Worm (Caenorhabditis elegans) whole organism, late embryonic: Measurements from ENCODE around the gene oxi-1.

Experiments used
- C08G9.2 ChIP-seq: sonication (generic microtip); optimal IDR thresholded peaks from 2 replicates; lab custom pipeline; 2016; ENCODE audit warnings: mild to moderate bottlenecking, missing genetic modification characterization, moderate library complexity, missing compliant biosample characterization
- C38D4.7 ChIP-seq: fragments of 200-800 bp; sonication (Bioruptor generic); optimal IDR thresholded peaks from 2 replicates; lab custom pipeline; 2018; ENCODE audit warnings: mild to moderate bottlenecking, missing genetic modification characterization, moderate library complexity, missing compliant biosample characterization
- F13H6.1 ChIP-seq: sonication (generic microtip); optimal IDR thresholded peaks from 2 replicates; lab custom pipeline; 2016; ENCODE audit warnings: missing genetic modification characterization, missing compliant biosample characterization
- Y22D7AL.16 ChIP-seq: sonication (generic microtip); optimal IDR thresholded peaks from 2 replicates; lab custom pipeline; 2016; ENCODE audit warnings: missing genetic modification characterization, missing compliant biosample characterization
- ahr-1 ChIP-seq: sonication (generic microtip); optimal IDR thresholded peaks from 2 replicates; lab custom pipeline; 2016; ENCODE audit warnings: missing genetic modification characterization, missing compliant biosample characterization
- ceh-14 ChIP-seq: sonication (generic microtip); optimal IDR thresholded peaks from 2 replicates; lab custom pipeline; 2016; ENCODE audit warnings: missing genotype, missing genetic modification characterization, missing compliant biosample characterization
- ceh-19 ChIP-seq: fragments of 200-800 bp; sonication (Bioruptor generic); optimal IDR thresholded peaks from 2 replicates; lab custom pipeline; 2018; ENCODE audit warnings: mild to moderate bottlenecking, missing genetic modification characterization, missing compliant biosample characterization
- ceh-24 ChIP-seq: sonication (generic microtip); optimal IDR thresholded peaks from 2 replicates; lab custom pipeline; 2016; ENCODE audit warnings: mild to moderate bottlenecking, missing genetic modification characterization, missing compliant biosample characterization
- ceh-30 ChIP-seq: fragments of 150-350 bp; optimal IDR thresholded peaks from 2 replicates; lab custom pipeline; 2014; ENCODE audit warnings: missing biosample characterization, missing genetic modification characterization
- ceh-31 ChIP-seq: sonication (generic microtip); optimal IDR thresholded peaks from 2 replicates; lab custom pipeline; 2016; ENCODE audit warnings: missing genetic modification characterization, missing compliant biosample characterization
- ceh-34 ChIP-seq: sonication (generic microtip); optimal IDR thresholded peaks from 2 replicates; lab custom pipeline; 2016; ENCODE audit warnings: mild to moderate bottlenecking, missing genetic modification characterization, missing compliant biosample characterization
- ceh-48 ChIP-seq: sonication (generic microtip); optimal IDR thresholded peaks from 2 replicates; lab custom pipeline; 2016; ENCODE audit warnings: missing genetic modification characterization, inconsistent platforms, missing compliant biosample characterization
- dve-1 ChIP-seq: sonication (generic microtip); optimal IDR thresholded peaks from 2 replicates; lab custom pipeline; 2017; ENCODE audit warnings: antibody characterized with exemption, mild to moderate bottlenecking, missing genetic modification characterization, missing compliant biosample characterization
- elt-2 ChIP-seq: sonication (generic microtip); optimal IDR thresholded peaks from 2 replicates; lab custom pipeline; 2016; ENCODE audit warnings: missing genetic modification reagents, missing genetic modification characterization, missing compliant biosample characterization
- ets-4 ChIP-seq: sonication (generic microtip); optimal IDR thresholded peaks from 2 replicates; lab custom pipeline; 2016; ENCODE audit warnings: missing genetic modification characterization, missing compliant biosample characterization
- fax-1 ChIP-seq: sonication (generic microtip); optimal IDR thresholded peaks from 2 replicates; lab custom pipeline; 2016; ENCODE audit warnings: missing genotype, missing genetic modification characterization, missing compliant biosample characterization
- fkh-10 ChIP-seq: fragments of 150-350 bp; optimal IDR thresholded peaks from 2 replicates; lab custom pipeline; 2014; ENCODE audit warnings: missing biosample characterization, missing genetic modification reagents, missing genetic modification characterization
- hlh-6 ChIP-seq: sonication (generic microtip); optimal IDR thresholded peaks from 2 replicates; lab custom pipeline; 2016; ENCODE audit warnings: missing genotype, missing genetic modification characterization, missing compliant biosample characterization
- hlh-8 ChIP-seq: sonication (generic microtip); optimal IDR thresholded peaks from 2 replicates; lab custom pipeline; 2016; ENCODE audit warnings: missing genotype, missing genetic modification characterization, missing compliant biosample characterization
- lin-11 ChIP-seq: fragments of 200-800 bp; sonication (Bioruptor generic); optimal IDR thresholded peaks from 2 replicates; lab custom pipeline; 2018; ENCODE audit warnings: mild to moderate bottlenecking, missing genetic modification characterization, missing compliant biosample characterization
- madf-2 ChIP-seq: sonication (generic microtip); optimal IDR thresholded peaks from 2 replicates; lab custom pipeline; 2017; ENCODE audit warnings: missing genetic modification characterization, missing compliant biosample characterization
- nfya-1 ChIP-seq: sonication (generic microtip); optimal IDR thresholded peaks from 2 replicates; lab custom pipeline; 2017; ENCODE audit warnings: missing genetic modification characterization, mild to moderate bottlenecking, missing compliant biosample characterization, antibody characterized with exemption, moderate library complexity
- nhr-11 ChIP-seq: fragments of 150-350 bp; optimal IDR thresholded peaks from 2 replicates; lab custom pipeline; 2014; ENCODE audit warnings: missing biosample characterization, missing genetic modification characterization
- odd-2 ChIP-seq: sonication (generic microtip); optimal IDR thresholded peaks from 2 replicates; lab custom pipeline; 2017; ENCODE audit warnings: antibody characterized with exemption, mild to moderate bottlenecking, missing genetic modification characterization, missing compliant biosample characterization
- pag-3 ChIP-seq: sonication (generic microtip); optimal IDR thresholded peaks from 2 replicates; lab custom pipeline; 2016; ENCODE audit warnings: missing compliant biosample characterization, missing genetic modification characterization, borderline replicate concordance
- pat-9 ChIP-seq: fragments of 200-800 bp; sonication (Bioruptor generic); optimal IDR thresholded peaks from 2 replicates; lab custom pipeline; 2018; ENCODE audit warnings: mild to moderate bottlenecking, missing genetic modification characterization, moderate library complexity, missing compliant biosample characterization
- pax-1 ChIP-seq: fragments of 150-350 bp; optimal IDR thresholded peaks from 2 replicates; lab custom pipeline; 2014; ENCODE audit warnings: missing biosample characterization, missing genetic modification characterization
- pha-2 ChIP-seq: sonication (generic microtip); optimal IDR thresholded peaks from 2 replicates; lab custom pipeline; 2017; ENCODE audit warnings: mild to moderate bottlenecking, missing genetic modification characterization, missing compliant biosample characterization
- pha-4 ChIP-seq: fragments of 150-350 bp; optimal IDR thresholded peaks from 2 replicates; lab custom pipeline; 2018; ENCODE audit warnings: missing biosample characterization, missing genetic modification reagents, missing genetic modification characterization
- pqm-1 ChIP-seq: sonication (generic microtip); optimal IDR thresholded peaks from 2 replicates; lab custom pipeline; 2016; ENCODE audit warnings: missing genetic modification characterization, missing compliant biosample characterization
- pros-1 ChIP-seq: fragments of 150-350 bp; optimal IDR thresholded peaks from 2 replicates; lab custom pipeline; 2014; ENCODE audit warnings: missing biosample characterization, missing genetic modification reagents, missing genetic modification characterization
- ref-2 ChIP-seq: sonication (generic microtip); optimal IDR thresholded peaks from 2 replicates; lab custom pipeline; 2016; ENCODE audit warnings: missing genetic modification characterization, missing compliant biosample characterization
- sdc-2 ChIP-seq: sonication (generic microtip); optimal IDR thresholded peaks from 2 replicates; lab custom pipeline; 2016; ENCODE audit warnings: missing genotype, missing genetic modification characterization, missing compliant biosample characterization
- sox-2 ChIP-seq: fragments of 200-800 bp; sonication (Bioruptor generic); IDR thresholded peaks from 2 replicates; pipeline ENCODE4 v1.3.6; 2022; ENCODE audit warnings: missing genetic modification reagents, missing genetic modification characterization, missing compliant biosample characterization
- sox-4 ChIP-seq: sonication (generic microtip); optimal IDR thresholded peaks from 2 replicates; lab custom pipeline; 2017; ENCODE audit warnings: mild to moderate bottlenecking, missing genetic modification characterization, inconsistent platforms, missing compliant biosample characterization
- syd-9 ChIP-seq: sonication (generic microtip); optimal IDR thresholded peaks from 2 replicates; lab custom pipeline; 2016; ENCODE audit warnings: mild to moderate bottlenecking, missing genetic modification characterization, moderate library complexity, missing compliant biosample characterization
- tbx-2 ChIP-seq: sonication (generic microtip); optimal IDR thresholded peaks from 2 replicates; lab custom pipeline; 2016; ENCODE audit warnings: missing genetic modification characterization, missing compliant biosample characterization
- unc-3 ChIP-seq, 2 experiments: fragments of 200-800 bp in 1 of 2; sonication (Bioruptor generic) in 1 of 2; sonication (generic microtip) in 1 of 2; conservative IDR thresholded peaks in 1 of 2; optimal IDR thresholded peaks in 1 of 2; 2 replicates each; pipeline versions ENCODE4 v1.3.6 to Lab custom; 2016 to 2022; ENCODE audit warnings: missing compliant biosample characterization in 2 of 2, missing genetic modification characterization in 2 of 2, missing genetic modification reagents in 1 of 2
- unc-42 ChIP-seq: sonication (generic microtip); optimal IDR thresholded peaks from 2 replicates; lab custom pipeline; 2016; ENCODE audit warnings: missing genotype, missing genetic modification characterization, missing compliant biosample characterization
- unc-55 ChIP-seq: sonication (generic microtip); optimal IDR thresholded peaks from 2 replicates; lab custom pipeline; 2017; ENCODE audit warnings: missing biosample characterization, missing genetic modification reagents, missing genetic modification characterization
- unc-86 ChIP-seq: sonication (generic microtip); optimal IDR thresholded peaks from 2 replicates; lab custom pipeline; 2016; ENCODE audit warnings: missing genetic modification characterization, missing compliant biosample characterization
- zip-5 ChIP-seq: sonication (generic microtip); optimal IDR thresholded peaks from 2 replicates; lab custom pipeline; 2016; ENCODE audit warnings: missing genetic modification characterization, missing compliant biosample characterization

The oxi-1 gene

DNA sequence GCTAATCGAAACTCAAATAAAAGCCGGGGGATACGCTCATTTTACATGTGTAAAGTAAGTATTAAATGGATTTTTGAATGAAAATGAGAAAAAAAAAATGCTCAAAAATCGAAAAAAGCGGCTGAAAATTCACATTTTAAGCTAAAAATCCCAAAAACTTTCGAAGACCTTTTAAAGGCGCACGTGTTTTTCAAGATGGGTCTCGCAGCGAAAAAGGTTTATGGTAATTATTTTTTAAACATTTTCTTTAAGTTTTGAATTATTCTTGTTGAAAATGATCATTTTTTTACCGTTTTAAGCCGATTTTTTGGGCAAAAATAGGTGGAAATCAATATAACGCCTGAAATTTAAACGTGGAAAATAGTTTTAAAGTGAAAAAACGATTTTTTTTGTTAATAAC is 12.1 kb downstream of the oxi-1 start:
- TF ChIP-seq Y22D7AL.16 (tag; lab: Kevin White, UChicago) (no peak), unc-86 (no peak), pqm-1 (no peak), odd-2 (tag; lab: Kevin White, UChicago) (no peak), elt-2 (tag; lab: Kevin White, UChicago) (no peak), hlh-6 (tag; lab: Kevin White, UChicago) (no peak), pros-1 (tag; lab: Kevin White, UChicago) (no peak), tbx-2 (tag; lab: Kevin White, UChicago) (no peak), C38D4.7 (GFP tag; lab: Kevin White, UChicago) (no peak), nhr-11 (tag; lab: Kevin White, UChicago) (no peak), nfya-1 (tag; lab: Kevin White, UChicago) (no peak), pag-3 (tag; lab: Kevin White, UChicago) (no peak), F13H6.1 (tag; lab: Kevin White, UChicago) (no peak), ceh-30 (tag; lab: Kevin White, UChicago) (no peak), ceh-24 (tag; lab: Kevin White, UChicago) (no peak)
- TF ChIP-seq, all 69 proteins: peak for 0

DNA sequence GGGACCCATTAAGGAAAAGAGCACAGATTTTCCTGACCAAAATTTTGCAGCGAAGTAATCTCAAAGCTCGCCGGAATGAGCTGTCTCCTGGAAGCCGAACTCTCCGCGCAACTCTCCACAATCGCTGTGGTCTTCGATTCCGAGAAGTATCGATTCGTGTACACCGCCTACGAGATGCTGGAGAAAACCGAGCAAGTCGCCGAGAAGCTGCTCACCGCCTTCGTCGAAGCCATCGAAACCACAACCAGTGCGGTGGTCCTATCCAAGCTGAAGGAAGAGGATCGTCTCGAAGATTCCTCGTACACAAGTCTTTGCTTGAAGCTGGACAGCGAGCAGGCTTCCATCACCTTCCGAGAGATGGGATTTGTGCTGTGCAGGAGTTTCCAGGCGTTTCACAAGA is 12.7 kb downstream of the oxi-1 start:
- TF ChIP-seq sdc-2 (tag; lab: Kevin White, UChicago) = no peak
- TF ChIP-seq pqm-1 = no peak
- no peak for TF ChIP-seq ahr-1 (tag; lab: Kevin White, UChicago)
- no peak for TF ChIP-seq pros-1 (tag; lab: Kevin White, UChicago)
- no peak for TF ChIP-seq ets-4
- no peak for TF ChIP-seq unc-42
- TF ChIP-seq lin-11 (tag; lab: Kevin White, UChicago) = no peak
- TF ChIP-seq hlh-8 (tag; lab: Kevin White, UChicago) = no peak
- TF ChIP-seq pha-2 = no peak
- TF ChIP-seq zip-5 (tag; lab: Kevin White, UChicago) = no peak
- TF ChIP-seq pat-9 = no peak
- no peak for TF ChIP-seq pax-1 (tag; lab: Kevin White, UChicago)
- TF ChIP-seq madf-2 = no peak
- TF ChIP-seq fkh-10 (GFP tag; lab: Kevin White, UChicago) = no peak
- TF ChIP-seq pag-3 (tag; lab: Kevin White, UChicago) = no peak
- TF ChIP-seq C38D4.7 (GFP tag; lab: Kevin White, UChicago) = no peak
- no peak for TF ChIP-seq unc-55 (GFP tag; lab: Kevin White, UChicago)
- no peak for TF ChIP-seq hlh-6 (tag; lab: Kevin White, UChicago)
- TF ChIP-seq sox-2 (GFP tag; lab: Robert Waterston, UW) = no peak

ce11 chrIII:10875132-10875531 is 17.0 kb downstream of the oxi-1 start, which contains the start of gene C44B9.2:
Gene C44B9.2 (plus strand): TSS chrIII:10875432.
- TF ChIP-seq sox-4 (tag; lab: Kevin White, UChicago) (no peak), ref-2 (tag; lab: Kevin White, UChicago) (no peak), pha-2 (no peak), sox-2 (GFP tag; lab: Robert Waterston, UW) (no peak), unc-3 (GFP tag; conservative IDR thresholded peaks at IDR 0.05; lab: Robert Waterston, UW) (no peak), unc-3 (tag; optimal IDR thresholded peaks at IDR 0.05; lab: Kevin White, UChicago) (no peak), C08G9.2 (no peak), pha-4 (no peak), ceh-34 (no peak), ceh-19 (GFP tag; lab: Kevin White, UChicago) (no peak), pqm-1 (no peak), lin-11 (tag; lab: Kevin White, UChicago) (no peak), pax-1 (tag; lab: Kevin White, UChicago) (no peak)

- TF ChIP-seq ceh-19 (GFP tag; lab: Kevin White, UChicago) = no peak
- no peak for TF ChIP-seq fkh-10 (GFP tag; lab: Kevin White, UChicago)
- TF ChIP-seq pros-1 (tag; lab: Kevin White, UChicago) = no peak
- TF ChIP-seq syd-9 (tag; lab: Kevin White, UChicago) = no peak
- TF ChIP-seq lin-11 (tag; lab: Kevin White, UChicago) = no peak
- TF ChIP-seq ceh-14 (tag; lab: Kevin White, UChicago) = no peak
- no peak for TF ChIP-seq fax-1 (tag; lab: Kevin White, UChicago)
- TF ChIP-seq dve-1 (tag; lab: Kevin White, UChicago) = no peak
- TF ChIP-seq nfya-1 (tag; lab: Kevin White, UChicago) = no peak
- TF ChIP-seq ceh-31 = no peak
- TF ChIP-seq ceh-48 = no peak
Observed at ce11 chrIII:10877542-10877941, 19.5 kb downstream of the oxi-1 start.
